Worm (Caenorhabditis elegans) whole organism, mixed stage, embryonic: ENCODE data around the gene Y51H7BR.8.
"Not testable (repeated sequence)": the region's sequence is repeated elsewhere in the genome, so short reads cannot be mapped to it uniquely, and the experiment has no call there.

Experiments used
- hlh-1 ChIP-seq: fragments of 150-350 bp; optimal IDR thresholded peaks from 2 replicates; lab custom pipeline; 2014; ENCODE audit warnings: missing biosample characterization, missing genetic modification reagents, missing genetic modification characterization
- ztf-11 ChIP-seq: fragments of 150-350 bp; optimal IDR thresholded peaks from 2 replicates; lab custom pipeline; 2014; ENCODE audit warnings: missing biosample characterization, missing genetic modification characterization

DNA sequence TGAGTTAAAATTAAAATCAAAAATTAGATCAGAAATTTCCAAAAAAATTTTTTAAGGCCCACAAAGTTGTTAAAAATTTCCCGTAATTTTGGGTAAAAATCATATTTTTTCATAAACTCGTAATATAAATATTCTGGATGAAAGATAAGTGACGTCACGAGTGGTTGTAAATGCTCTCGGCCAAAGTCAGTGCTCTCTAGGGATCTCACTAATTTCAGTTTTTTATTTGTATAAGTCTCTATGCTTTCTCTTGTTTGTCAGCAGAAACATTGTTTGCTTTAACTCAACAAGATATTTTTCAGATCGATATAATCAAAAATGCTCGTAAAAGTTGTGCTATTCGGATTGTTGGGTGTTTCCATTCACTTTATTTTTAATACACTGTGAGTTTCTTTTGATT is 24.2 kb downstream of the Y51H7BR.8 start, which contains the start of gene K05F6.4:
- TF ChIP-seq hlh-1, ztf-11 (tag; lab: Kevin White, UChicago): not testable (repeated sequence)
